Fruit fly (Drosophila melanogaster): ENCODE measurements around the gene ko.

DNA sequence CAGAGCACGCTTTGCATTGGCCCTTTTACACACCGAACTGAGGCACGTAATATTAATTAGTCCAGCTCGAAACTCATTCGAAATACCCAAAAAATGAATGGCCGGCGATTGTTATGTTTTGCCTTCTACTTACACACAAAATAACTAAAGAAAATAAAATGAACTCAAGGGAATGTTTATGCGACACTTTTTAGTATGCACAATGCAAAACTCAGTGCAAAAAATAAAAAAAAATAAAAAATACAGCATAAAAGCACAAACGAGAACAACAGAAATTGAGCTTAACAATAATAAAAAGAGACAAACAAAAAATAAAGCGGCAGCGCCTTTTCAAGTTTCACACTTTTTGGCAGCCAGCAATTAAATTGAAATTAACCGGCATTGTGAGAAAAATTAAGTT, 33.6 kb downstream of the ko start:
- no peak for TF ChIP-seq CTCF (optimal IDR thresholded peaks at IDR 0.05)
- no peak for TF ChIP-seq CG8478 (optimal IDR thresholded peaks at IDR 0.05)
